Worm (Caenorhabditis elegans): ENCODE results near the gene Y62H9A.2.

Y62H9A.2 gene

ce11 chrX:11878109-11878508 lies at the start of gene Y62H9A.2:
TSS of gene Y62H9A.2 (minus strand) at chrX:11878209.
- no peak for TF ChIP-seq W03F9.2 (tag; optimal IDR thresholded peaks at IDR 0.05)
- TF ChIP-seq dao-5 (tag; optimal IDR thresholded peaks at IDR 0.05), result no peak
- TF ChIP-seq him-1 (tag; optimal IDR thresholded peaks at IDR 0.05), result no peak

ce11 chrX:11927585-11927984 lies 49.6 kb upstream of the Y62H9A.2 start, which contains the start of gene F55G7.4:
TSS of gene F55G7.4 (plus strand) at chrX:11927885.
- no peak for TF ChIP-seq dao-5 (tag; optimal IDR thresholded peaks at IDR 0.05)
- no peak for TF ChIP-seq W03F9.2 (tag; optimal IDR thresholded peaks at IDR 0.05)
- no peak for TF ChIP-seq him-1 (tag; optimal IDR thresholded peaks at IDR 0.05)

ce11 chrX:11925243-11925642 lies 47.2 kb upstream of the Y62H9A.2 start:
- TF ChIP-seq him-1 (tag; optimal IDR thresholded peaks at IDR 0.05) (no peak), W03F9.2 (tag; optimal IDR thresholded peaks at IDR 0.05) (no peak)

- TF ChIP-seq W03F9.2 (tag; optimal IDR thresholded peaks at IDR 0.05), result peak; percentile 32
- TF ChIP-seq dao-5 (tag; optimal IDR thresholded peaks at IDR 0.05), result no peak
- TF ChIP-seq him-1 (tag; optimal IDR thresholded peaks at IDR 0.05), result no peak
Measured at ce11 chrX:11924158-11924557, 46.1 kb upstream of the Y62H9A.2 start, which contains the start of gene F55G7.1. TSS of gene F55G7.1 (plus strand) at chrX:11924433.

- TF ChIP-seq him-1 (tag; optimal IDR thresholded peaks at IDR 0.05) (no peak), dao-5 (tag; optimal IDR thresholded peaks at IDR 0.05) (no peak), W03F9.2 (tag; optimal IDR thresholded peaks at IDR 0.05) (no peak)
Measured at ce11 chrX:11920723-11921283, 42.8 kb upstream of the Y62H9A.2 start, which contains the start of gene Y62H9A.14. TSS of gene Y62H9A.14 (plus strand) at chrX:11921233.

ce11 chrX:11917994-11918393 lies 40.0 kb upstream of the Y62H9A.2 start, which contains the start of gene Y62H9A.16:
TSS of gene Y62H9A.16 (plus strand) at chrX:11918294.
- TF ChIP-seq dao-5 (tag; optimal IDR thresholded peaks at IDR 0.05), result no peak
- TF ChIP-seq W03F9.2 (tag; optimal IDR thresholded peaks at IDR 0.05), result no peak
- no peak for TF ChIP-seq him-1 (tag; optimal IDR thresholded peaks at IDR 0.05)

- TF ChIP-seq dao-5 (tag; optimal IDR thresholded peaks at IDR 0.05) (no peak), W03F9.2 (tag; optimal IDR thresholded peaks at IDR 0.05) (no peak), him-1 (tag; optimal IDR thresholded peaks at IDR 0.05) (no peak)
Measured at ce11 chrX:11916705-11917104, 38.7 kb upstream of the Y62H9A.2 start, which contains the start of gene Y62H9A.13. TSS of gene Y62H9A.13 (plus strand) at chrX:11917005.

- TF ChIP-seq dao-5 (tag; optimal IDR thresholded peaks at IDR 0.05), result no peak
- no peak for TF ChIP-seq him-1 (tag; optimal IDR thresholded peaks at IDR 0.05)
- no peak for TF ChIP-seq W03F9.2 (tag; optimal IDR thresholded peaks at IDR 0.05)
Measured at ce11 chrX:11913824-11914223, 35.8 kb upstream of the Y62H9A.2 start, which contains the start of gene Y62H9A.12. TSS of gene Y62H9A.12 (plus strand) at chrX:11914124.

ce11 chrX:11910046-11910445 lies 32.0 kb upstream of the Y62H9A.2 start, which contains the start of gene Y62H9A.15:
TSS of gene Y62H9A.15 (minus strand) at chrX:11910145.
- TF ChIP-seq dao-5 (tag; optimal IDR thresholded peaks at IDR 0.05) (no peak), him-1 (tag; optimal IDR thresholded peaks at IDR 0.05) (no peak), W03F9.2 (tag; optimal IDR thresholded peaks at IDR 0.05) (no peak)

ce11 chrX:11909168-11909567 lies 31.2 kb upstream of the Y62H9A.2 start:
- TF ChIP-seq dao-5 (tag; optimal IDR thresholded peaks at IDR 0.05), result no peak
- TF ChIP-seq W03F9.2 (tag; optimal IDR thresholded peaks at IDR 0.05), result no peak

ce11 chrX:11908226-11908625 lies 30.2 kb upstream of the Y62H9A.2 start:
- TF ChIP-seq W03F9.2 (tag; optimal IDR thresholded peaks at IDR 0.05), result no peak
- no peak for TF ChIP-seq dao-5 (tag; optimal IDR thresholded peaks at IDR 0.05)
- no peak for TF ChIP-seq him-1 (tag; optimal IDR thresholded peaks at IDR 0.05)

ce11 chrX:11907263-11907662 lies 29.3 kb upstream of the Y62H9A.2 start, which contains the start of gene Y62H9A.11:
TSS of gene Y62H9A.11 (minus strand) at chrX:11907363.
- no peak for TF ChIP-seq dao-5 (tag; optimal IDR thresholded peaks at IDR 0.05)
- no peak for TF ChIP-seq him-1 (tag; optimal IDR thresholded peaks at IDR 0.05)
- TF ChIP-seq W03F9.2 (tag; optimal IDR thresholded peaks at IDR 0.05), result no peak

- TF ChIP-seq W03F9.2 (tag; optimal IDR thresholded peaks at IDR 0.05) (no peak), him-1 (tag; optimal IDR thresholded peaks at IDR 0.05) (no peak), dao-5 (tag; optimal IDR thresholded peaks at IDR 0.05) (no peak)
Measured at ce11 chrX:11906626-11907025, 28.6 kb upstream of the Y62H9A.2 start.

ce11 chrX:11902661-11903060 lies 24.7 kb upstream of the Y62H9A.2 start, which contains the start of gene Y62H9A.10:
TSS of gene Y62H9A.10 (minus strand) at chrX:11902761.
- no peak for TF ChIP-seq dao-5 (tag; optimal IDR thresholded peaks at IDR 0.05)
- no peak for TF ChIP-seq W03F9.2 (tag; optimal IDR thresholded peaks at IDR 0.05)
- no peak for TF ChIP-seq him-1 (tag; optimal IDR thresholded peaks at IDR 0.05)

- TF ChIP-seq W03F9.2 (tag; optimal IDR thresholded peaks at IDR 0.05), result no peak
- TF ChIP-seq dao-5 (tag; optimal IDR thresholded peaks at IDR 0.05), result no peak
- TF ChIP-seq him-1 (tag; optimal IDR thresholded peaks at IDR 0.05), result no peak
Measured at ce11 chrX:11899031-11899430, 21.0 kb upstream of the Y62H9A.2 start.
